Worm (Caenorhabditis elegans): Measurements from ENCODE around the gene dli-1.
A peak's percentile ranks its signal among the peaks of the same experiment; 100 is the strongest.

The dli-1 gene

ce11 chrIV:13071445-13071844 is 27.1 kb downstream of the dli-1 start, which contains the start of gene scl-8:
scl-8 (plus strand) TSS chrIV:13071745.
- TF ChIP-seq fkh-10 (GFP tag; optimal IDR thresholded peaks at IDR 0.05): no peak
- peak; percentile 36 for TF ChIP-seq aha-1 (tag)

ce11 chrIV:13070142-13070541 is 28.4 kb downstream of the dli-1 start, which contains the start of gene scl-7:
scl-7 (plus strand) TSS chrIV:13070442.
- TF ChIP-seq T20F7.1 (GFP tag; optimal IDR thresholded peaks at IDR 0.05): no peak
- no peak for TF ChIP-seq snpc-4 (tag; optimal IDR thresholded peaks at IDR 0.05)
- TF ChIP-seq hlh-11 (tag; optimal IDR thresholded peaks at IDR 0.05): no peak
- no peak for TF ChIP-seq ztf-11 (tag; optimal IDR thresholded peaks at IDR 0.05)
- TF ChIP-seq nhr-10 (tag; optimal IDR thresholded peaks at IDR 0.05): no peak
- no peak for TF ChIP-seq aha-1 (tag)
- TF ChIP-seq nhr-111 (GFP tag; optimal IDR thresholded peaks at IDR 0.05): no peak
- no peak for TF ChIP-seq ztf-7 (tag; optimal IDR thresholded peaks at IDR 0.05)

- no peak for TF ChIP-seq mes-2 (tag; optimal IDR thresholded peaks at IDR 0.05; ENCODE audit: poor library complexity, severe bottlenecking)
- TF ChIP-seq ceh-28 (tag; optimal IDR thresholded peaks at IDR 0.05): no peak
- TF ChIP-seq F26F4.8 (GFP tag; conservative IDR thresholded peaks at IDR 0.05): no peak
- TF ChIP-seq dmd-8 (GFP tag; IDR thresholded peaks at IDR 0.05): no peak
- no peak for TF ChIP-seq pqm-1 (tag; optimal IDR thresholded peaks at IDR 0.05)
- TF ChIP-seq zip-11 (GFP tag; IDR thresholded peaks at IDR 0.05): no peak
- no peak for TF ChIP-seq nhr-41 (GFP tag; IDR thresholded peaks at IDR 0.05)
- no peak for TF ChIP-seq saeg-2 (GFP tag; IDR thresholded peaks at IDR 0.05)
- no peak for TF ChIP-seq lim-7 (GFP tag; IDR thresholded peaks at IDR 0.05)
- TF ChIP-seq madf-9 (GFP tag; conservative IDR thresholded peaks at IDR 0.05): no peak
- no peak for TF ChIP-seq mdt-29 (GFP tag; IDR thresholded peaks at IDR 0.05)
- TF ChIP-seq set-16 (GFP tag; IDR thresholded peaks at IDR 0.05): no peak
Measured at ce11 chrIV:13068451-13068850, 30.1 kb downstream of the dli-1 start, which contains the start of gene scl-6. scl-6 (plus strand) TSS chrIV:13068751.

- TF ChIP-seq zip-2 (tag; optimal IDR thresholded peaks at IDR 0.05) (no peak), F49E8.2 (tag; optimal IDR thresholded peaks at IDR 0.05; ENCODE audit: borderline replicate concordance) (no peak), hlh-30 (tag; optimal IDR thresholded peaks at IDR 0.05; ENCODE audit: insufficient read depth) (no peak), dmd-8 (GFP tag; IDR thresholded peaks at IDR 0.05) (no peak), madf-5 (GFP tag; IDR thresholded peaks at IDR 0.05) (no peak), daf-19 (GFP tag; conservative IDR thresholded peaks at IDR 0.05) (no peak), ctbp-1 (GFP tag; IDR thresholded peaks at IDR 0.05) (no peak), dmd-9 (GFP tag; IDR thresholded peaks at IDR 0.05) (no peak), snpc-1.2 (GFP tag; IDR thresholded peaks at IDR 0.05) (no peak), hmg-1.1 (GFP tag; IDR thresholded peaks at IDR 0.05) (no peak), ceh-20 (GFP tag; IDR thresholded peaks at IDR 0.05) (no peak), sdz-12 (GFP tag; optimal IDR thresholded peaks at IDR 0.05) (no peak)
Measured at ce11 chrIV:13067200-13067599, 31.4 kb downstream of the dli-1 start, which contains the start of gene col-131. col-131 (minus strand) TSS chrIV:13067300.

ce11 chrIV:13066044-13066443 is 32.5 kb downstream of the dli-1 start:
- TF ChIP-seq ceh-32 (tag; optimal IDR thresholded peaks at IDR 0.05; ENCODE audit: poor library complexity) (no peak), nhr-25 (tag; optimal IDR thresholded peaks at IDR 0.05; ENCODE audit: borderline replicate concordance, insufficient read depth) (no peak), tag-97 (GFP tag; IDR thresholded peaks at IDR 0.05) (no peak), aha-1 (tag) (peak; percentile 80), egl-43 (GFP tag; IDR thresholded peaks at IDR 0.05) (0 out of 2 replicates have a peak, but pooled peaks have one; percentile 36), set-16 (GFP tag; IDR thresholded peaks at IDR 0.05) (peak; percentile 68; the same call in 1 of the 2 replicates), ceh-20 (GFP tag; IDR thresholded peaks at IDR 0.05) (no peak), ceh-62 (tag; optimal IDR thresholded peaks at IDR 0.05) (no peak)

All from whole organism, L4 larva.